Worm (Caenorhabditis elegans) whole organism, midembryonic: ENCODE data around the gene F16B3.3.

Source experiments
- cog-1 ChIP-seq: sonication (generic microtip); optimal IDR thresholded peaks from 2 replicates; lab custom pipeline; 2016; ENCODE audit warnings: missing genetic modification characterization, missing compliant biosample characterization
- flt-1 ChIP-seq: fragments of 200-800 bp; sonication (Bioruptor generic); IDR thresholded peaks from 2 replicates; pipeline ENCODE4 v1.3.6; 2022; ENCODE audit warnings: missing genetic modification characterization, missing compliant biosample characterization
- ref-1 ChIP-seq: fragments of 200-800 bp; sonication (Bioruptor generic); conservative IDR thresholded peaks from 2 replicates; pipeline ENCODE4 v1.3.6; 2022; ENCODE audit warnings: missing genetic modification reagents, missing genetic modification characterization, missing compliant biosample characterization
- tab-1 ChIP-seq: fragments of 200-800 bp; sonication (Bioruptor generic); IDR thresholded peaks from 2 replicates; pipeline ENCODE4 v1.3.6; 2022; ENCODE audit warnings: missing genetic modification characterization, missing compliant biosample characterization
- ztf-29 ChIP-seq: fragments of 200-800 bp; sonication (Bioruptor generic); IDR thresholded peaks from 2 replicates; pipeline ENCODE4 v1.3.6; 2022; ENCODE audit warnings: missing genetic modification reagents, missing genetic modification characterization, missing compliant biosample characterization

- TF ChIP-seq cog-1 (no peak), ztf-29 (GFP tag; lab: Robert Waterston, UW) (no peak), flt-1 (GFP tag; lab: Robert Waterston, UW) (no peak), tab-1 (no peak), ref-1 (GFP tag; lab: Robert Waterston, UW) (no peak)
These were observed 39.8 kb downstream of the F16B3.3 start for ce11 chrV:1277926-1278325.
